Fruit fly (Drosophila melanogaster): ENCODE measurements around the gene CG14551.

Gene CG14551

DNA sequence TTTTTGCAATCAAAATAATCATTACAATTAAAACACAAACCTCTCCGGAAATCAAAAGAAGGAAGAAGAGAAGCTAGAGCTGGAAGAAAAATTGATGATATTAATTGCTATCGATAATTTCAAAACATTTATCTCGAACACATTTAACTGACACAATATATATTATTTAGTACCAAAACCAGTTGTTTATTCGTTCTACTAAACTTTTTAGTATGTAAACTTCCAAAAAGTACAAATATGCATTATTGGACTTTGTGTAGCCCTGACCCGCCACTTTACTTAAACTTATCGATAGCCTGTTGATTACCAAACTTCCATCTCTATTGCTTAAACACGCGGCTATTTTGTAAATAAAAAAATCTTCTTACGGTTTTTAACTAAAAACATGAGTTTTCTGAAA lies 3.6 kb downstream of the CG14551 start, which contains the start of the genes RpL34a and Trmt61 (continued):
- TF ChIP-seq HLHmδ (GFP tag; optimal IDR thresholded peaks at IDR 0.05) (no peak), repo (GFP tag; optimal IDR thresholded peaks at IDR 0.05) (peak; percentile 58), Mad (GFP tag; optimal IDR thresholded peaks at IDR 0.05) (peak; percentile 70), oc (tag; optimal IDR thresholded peaks at IDR 0.05) (peak; percentile 76), CG33213 (GFP tag; optimal IDR thresholded peaks at IDR 0.05) (peak; percentile 86), D19A (tag; optimal IDR thresholded peaks at IDR 0.05) (peak; percentile 67), Six4 (GFP tag; optimal IDR thresholded peaks at IDR 0.05) (peak; percentile 81), Dll (GFP tag; IDR thresholded peaks at IDR 0.05; ENCODE audit: partially characterized antibody) (peak; percentile 95), CG9437 (GFP tag; optimal IDR thresholded peaks at IDR 0.05) (peak; percentile 86), CG30431 (GFP tag; optimal IDR thresholded peaks at IDR 0.05) (peak; percentile 41), tx (GFP tag; optimal IDR thresholded peaks at IDR 0.05) (peak; percentile 53), so (GFP tag; IDR thresholded peaks at IDR 0.05) (peak; percentile 80), ap (GFP tag; IDR thresholded peaks at IDR 0.05) (peak; percentile 55), maf-S (GFP tag; optimal IDR thresholded peaks at IDR 0.05) (peak; percentile 73), CTCF (GFP tag; optimal IDR thresholded peaks at IDR 0.05) (peak; percentile 59), CG6272 (GFP tag; IDR thresholded peaks at IDR 0.05) (peak; percentile 45), CG17568 (GFP tag; optimal IDR thresholded peaks at IDR 0.05) (peak; percentile 90), NK7.1 (GFP tag; optimal IDR thresholded peaks at IDR 0.05) (peak; percentile 77), Dref (GFP tag; IDR thresholded peaks at IDR 0.05) (peak; percentile 81), pita (GFP tag; optimal IDR thresholded peaks at IDR 0.05) (no peak), NFAT (GFP tag; IDR thresholded peaks at IDR 0.05) (peak; percentile 54; the same call in 1 of the 2 replicates), CG14667 (GFP tag; IDR thresholded peaks at IDR 0.05) (peak; percentile 41; the same call in 1 of the 2 replicates), Nf-YB (GFP tag; optimal IDR thresholded peaks at IDR 0.05) (peak; percentile 81), CG18619 (GFP tag; optimal IDR thresholded peaks at IDR 0.05) (peak; percentile 91), en (GFP tag; optimal IDR thresholded peaks at IDR 0.05) (peak; percentile 28), CG1602 (GFP tag; optimal IDR thresholded peaks at IDR 0.05) (peak; percentile 49), Hmr (GFP tag; optimal IDR thresholded peaks at IDR 0.05) (peak; percentile 94), CG9876 (GFP tag; optimal IDR thresholded peaks at IDR 0.05) (peak; percentile 21), GATAe (GFP tag; conservative IDR thresholded peaks at IDR 0.05) (peak; percentile 54), Bgb (GFP tag; IDR thresholded peaks at IDR 0.05; ENCODE audit: partially characterized antibody) (peak; percentile 79), pfk (GFP tag; optimal IDR thresholded peaks at IDR 0.05) (peak; percentile 67), CG7556 (GFP tag; optimal IDR thresholded peaks at IDR 0.05) (peak; percentile 79), CG2875 (GFP tag; optimal IDR thresholded peaks at IDR 0.05) (peak; percentile 76), Doc3 (GFP tag; IDR thresholded peaks at IDR 0.05; ENCODE audit: partially characterized antibody) (peak; percentile 84; the same call in 2 of the 3 replicates), fd64A (GFP tag; optimal IDR thresholded peaks at IDR 0.05) (peak; percentile 89), disco-r (GFP tag; optimal IDR thresholded peaks at IDR 0.05) (peak; percentile 79), ERR (GFP tag; optimal IDR thresholded peaks at IDR 0.05) (peak; percentile 27), lov (optimal IDR thresholded peaks at IDR 0.05) (no peak), lov (GFP tag; IDR thresholded peaks at IDR 0.05) (no peak), CG9817 (tag; optimal IDR thresholded peaks at IDR 0.05) (peak; percentile 83), CG11696 (GFP tag; IDR thresholded peaks at IDR 0.05) (0 out of 2 replicates have a peak, but pooled peaks have one; percentile 27), CG4617 (GFP tag; optimal IDR thresholded peaks at IDR 0.05; ENCODE audit: borderline replicate concordance) (peak; percentile 68), E2f1 (GFP tag; IDR thresholded peaks at IDR 0.05) (peak; percentile 84), CG11723 (GFP tag; optimal IDR thresholded peaks at IDR 0.05) (peak; percentile 84), Elba2 (GFP tag; optimal IDR thresholded peaks at IDR 0.05) (peak; percentile 25), H2.0 (GFP tag; IDR thresholded peaks at IDR 0.05) (no peak), ewg (GFP tag; optimal IDR thresholded peaks at IDR 0.05) (peak; percentile 77), CG12299 (tag; optimal IDR thresholded peaks at IDR 0.05) (peak; percentile 76), Sry-δ (GFP tag; optimal IDR thresholded peaks at IDR 0.05) (peak; percentile 98), hbn (GFP tag; IDR thresholded peaks at IDR 0.05; ENCODE audit: partially characterized antibody) (peak; percentile 88), CG1832 (GFP tag; optimal IDR thresholded peaks at IDR 0.05) (no peak), Bdp1 (GFP tag; optimal IDR thresholded peaks at IDR 0.05) (peak; percentile 40)

Measured in whole organism, embryonic.